Fruit fly (Drosophila melanogaster) S2 (cell line): ENCODE measurements around the gene Pez.

Experiments used
- CG8478 ChIP-seq: fragments of >200 bp; optimal IDR thresholded peaks from 2 replicates; lab custom pipeline; 2018
- CTCF ChIP-seq, 2 experiments: fragments of >200 bp; optimal IDR thresholded peaks; 2 replicates each; lab custom pipeline; 2018

DNA sequence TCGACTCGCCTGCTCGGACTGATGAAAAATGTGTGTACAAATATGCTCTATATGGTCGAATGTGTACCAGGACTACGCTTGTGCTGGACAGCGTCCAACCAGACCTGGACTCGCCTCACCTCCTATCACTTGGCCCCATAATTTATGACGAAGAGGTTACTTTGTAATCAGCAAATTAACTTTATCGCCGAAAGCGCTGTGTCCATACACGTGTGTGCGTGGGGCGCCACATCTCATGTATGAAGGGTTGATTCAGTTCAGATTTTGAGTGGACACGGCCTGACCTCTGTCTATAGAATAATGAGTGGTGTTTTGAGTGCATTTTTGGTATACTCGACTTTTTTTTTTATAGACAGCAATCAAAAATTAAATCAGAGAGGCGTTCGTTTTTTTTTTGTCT is 21.6 kb upstream of the Pez start:
- TF ChIP-seq CG8478 (lab: Kevin White, UChicago) (no peak), CTCF (optimal IDR thresholded peaks at IDR 0.05; lab: Kevin White, UChicago) (no peak)
